Worm (Caenorhabditis elegans) whole organism, L1 larva: ENCODE data around the gene tgt-1.

Experiments
- dsc-1 ChIP-seq: sonication (generic microtip); optimal IDR thresholded peaks from 2 replicates; lab custom pipeline; 2016; ENCODE audit warnings: mild to moderate bottlenecking, missing genetic modification characterization, missing compliant biosample characterization
- snpc-4 ChIP-seq: fragments of 150-350 bp; optimal IDR thresholded peaks from 2 replicates; lab custom pipeline; 2014; ENCODE audit warnings: missing biosample characterization, missing genetic modification characterization

ce11 chrIV:11952612-11953299, 6.8 kb downstream of the tgt-1 start, which contains the start of gene gdh-1:
- TF ChIP-seq snpc-4 (tag; lab: Kevin White, UChicago) (no peak), dsc-1 (tag; lab: Kevin White, UChicago) (no peak)
